In the genomic region with DNA sequence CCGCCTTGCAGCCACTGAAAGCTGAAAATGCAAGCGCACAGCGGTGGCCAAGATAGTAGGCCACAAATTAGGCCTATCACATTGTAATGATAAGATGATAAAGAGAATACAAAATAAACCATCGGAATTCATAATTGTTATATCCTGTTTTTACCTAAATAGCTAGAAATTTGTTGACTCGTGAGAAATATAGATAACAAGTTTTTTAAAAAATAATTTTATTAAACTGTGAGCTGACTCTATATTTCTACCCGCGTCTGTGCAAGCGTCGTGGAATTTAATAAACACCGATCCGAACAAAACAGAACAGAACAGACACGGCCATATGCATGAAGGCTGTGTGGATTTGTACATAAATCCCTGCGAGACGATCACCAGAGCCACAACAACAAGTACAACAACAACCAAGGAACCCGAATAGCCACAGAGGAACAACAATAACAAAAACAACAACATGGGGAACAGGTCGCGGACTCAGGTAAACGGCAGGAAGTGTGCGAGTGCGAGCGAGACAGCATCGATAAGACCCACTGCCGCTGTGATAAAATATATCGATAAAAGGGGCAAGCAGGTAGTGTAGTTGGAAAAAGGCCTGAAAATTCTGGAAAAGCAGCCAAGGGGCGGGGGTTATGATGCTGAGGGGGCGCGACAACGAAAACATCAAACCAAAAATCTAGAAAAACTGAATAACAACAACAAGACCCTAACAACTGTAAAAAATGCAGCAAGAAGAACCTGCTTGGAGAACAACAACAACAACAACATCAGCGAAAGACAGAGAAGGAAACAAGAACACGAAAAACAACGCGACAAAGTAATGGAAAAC, we compare ENCODE assay signal across 1 fruit fly cellular context.
TF ChIP-seq lines count a peak whose summit lies in the region.

No protein-coding gene starts in this region.

TF ChIP-seq in whole organism, embryonic, 481 proteins besides CTCF, POLR2A, EP300 and RAD21 (continued from another document and continues in another):
- TF ChIP-seq ken (GFP tag; IDR thresholded peaks at IDR 0.05; lab: Robert Waterston, UW) (peak; percentile 76; the same call in 2 of the 3 replicates), Pdp1 (GFP tag; optimal IDR thresholded peaks at IDR 0.05; lab: Kevin White, UChicago) (peak; percentile 67 to 79), Lim3 (GFP tag; IDR thresholded peaks at IDR 0.05; lab: Robert Waterston, UW) (no peak), ftz-f1 (GFP tag; optimal IDR thresholded peaks at IDR 0.05; lab: Kevin White, UChicago) (peak; percentile 2), luna (GFP tag; optimal IDR thresholded peaks at IDR 0.05; lab: Kevin White, UChicago) (no peak), Dip2 (GFP tag; IDR thresholded peaks at IDR 0.05; lab: Robert Waterston, UW) (no peak), sug (tag; optimal IDR thresholded peaks at IDR 0.05; lab: Kevin White, UChicago) (peak; percentile 18), Fer1 (GFP tag; optimal IDR thresholded peaks at IDR 0.05; lab: Kevin White, UChicago) (peak; percentile 72), dpn (GFP tag; optimal IDR thresholded peaks at IDR 0.05; lab: Kevin White, UChicago) (peak; percentile 51 to 80), Chrac-16 (GFP tag; optimal IDR thresholded peaks at IDR 0.05; lab: Kevin White, UChicago) (peak; percentile 81), Hr51 (GFP tag; optimal IDR thresholded peaks at IDR 0.05; lab: Kevin White, UChicago) (peak; percentile 61 to 89), CG15601 (tag; optimal IDR thresholded peaks at IDR 0.05; lab: Kevin White, UChicago) (peak; percentile 92), Trl (optimal IDR thresholded peaks at IDR 0.05; lab: Kevin White, UChicago) (no peak), Trl (GFP tag; optimal IDR thresholded peaks at IDR 0.05; lab: Kevin White, UChicago) (peak; percentile 70), al (GFP tag; IDR thresholded peaks at IDR 0.05; lab: Robert Waterston, UW) (peak; percentile 9; the same call in 1 of the 2 replicates), Atf6 (GFP tag; IDR thresholded peaks at IDR 0.05; lab: Robert Waterston, UW) (peak; percentile 76; the same call in 1 of the 2 replicates), eyg (GFP tag; optimal IDR thresholded peaks at IDR 0.05; lab: Kevin White, UChicago) (peak; percentile 53), mirr (GFP tag; optimal IDR thresholded peaks at IDR 0.05; lab: Kevin White, UChicago) (no peak), Dp (GFP tag; optimal IDR thresholded peaks at IDR 0.05; lab: Kevin White, UChicago) (no peak), gro (GFP tag; optimal IDR thresholded peaks at IDR 0.05; lab: Kevin White, UChicago) (peak; percentile 6), NC2β (GFP tag; optimal IDR thresholded peaks at IDR 0.05; lab: Kevin White, UChicago) (peak; percentile 74), so (GFP tag; IDR thresholded peaks at IDR 0.05; lab: Robert Waterston, UW) (peak; percentile 81; the same call in 2 of the 3 replicates), CG18619 (GFP tag; optimal IDR thresholded peaks at IDR 0.05; lab: Kevin White, UChicago) (peak; percentile 71), Ssrp (tag; optimal IDR thresholded peaks at IDR 0.05; lab: Kevin White, UChicago) (peak; percentile 91), nerfin-1 (tag; optimal IDR thresholded peaks at IDR 0.05; lab: Kevin White, UChicago) (peak; percentile 91), CG7963 (GFP tag; IDR thresholded peaks at IDR 0.05; lab: Robert Waterston, UW; ENCODE audit: partially characterized antibody) (no peak), CG34376 (GFP tag; optimal IDR thresholded peaks at IDR 0.05; lab: Kevin White, UChicago) (no peak), pnt (GFP tag; optimal IDR thresholded peaks at IDR 0.05; lab: Kevin White, UChicago) (peak; percentile 73), CG10274 (GFP tag; optimal IDR thresholded peaks at IDR 0.05; lab: Kevin White, UChicago) (peak; percentile 36), ems (GFP tag; optimal IDR thresholded peaks at IDR 0.05; lab: Kevin White, UChicago) (peak; percentile 54), ro (GFP tag; IDR thresholded peaks at IDR 0.05; lab: Robert Waterston, UW) (peak; percentile 58; the same call in 1 of the 2 replicates), caup (GFP tag; optimal IDR thresholded peaks at IDR 0.05; lab: Kevin White, UChicago; ENCODE audit: severe bottlenecking) (peak; percentile 50), Hr78 (GFP tag; optimal IDR thresholded peaks at IDR 0.05; lab: Kevin White, UChicago) (peak in 1 of 2 experiments; percentile 75), ind (GFP tag; optimal IDR thresholded peaks at IDR 0.05; lab: Kevin White, UChicago) (peak; percentile 71), CG11093 (GFP tag; IDR thresholded peaks at IDR 0.05; lab: Robert Waterston, UW) (peak; percentile 75), CG13775 (GFP tag; optimal IDR thresholded peaks at IDR 0.05; lab: Kevin White, UChicago) (peak; percentile 82), CG42726 (GFP tag; IDR thresholded peaks at IDR 0.05; lab: Robert Waterston, UW; ENCODE audit: partially characterized antibody) (no peak), gem (tag; optimal IDR thresholded peaks at IDR 0.05; lab: Kevin White, UChicago) (peak; percentile 93), CG32772 (GFP tag; IDR thresholded peaks at IDR 0.05; lab: Robert Waterston, UW) (peak; percentile 79), Xbp1 (GFP tag; optimal IDR thresholded peaks at IDR 0.05; lab: Kevin White, UChicago) (peak; percentile 83), CG11695 (GFP tag; IDR thresholded peaks at IDR 0.05; lab: Robert Waterston, UW) (peak; percentile 84), slp2 (GFP tag; optimal IDR thresholded peaks at IDR 0.05; lab: Kevin White, UChicago) (peak; percentile 64), kay (GFP tag; optimal IDR thresholded peaks at IDR 0.05; lab: Kevin White, UChicago) (peak; percentile 52), pzg (GFP tag; optimal IDR thresholded peaks at IDR 0.05; lab: Kevin White, UChicago) (no peak), slbo (GFP tag; IDR thresholded peaks at IDR 0.05; lab: Robert Waterston, UW) (peak; percentile 63), CG17612 (GFP tag; IDR thresholded peaks at IDR 0.05; lab: Robert Waterston, UW) (no peak), CG33213 (GFP tag; optimal IDR thresholded peaks at IDR 0.05; lab: Kevin White, UChicago) (peak; percentile 46), CG10366 (GFP tag; IDR thresholded peaks at IDR 0.05; lab: Robert Waterston, UW) (peak; percentile 71), chinmo (GFP tag; IDR thresholded peaks at IDR 0.05; lab: Robert Waterston, UW; ENCODE audit: partially characterized antibody) (no peak), ERR (GFP tag; optimal IDR thresholded peaks at IDR 0.05; lab: Kevin White, UChicago) (no peak), vfl (GFP tag; optimal IDR thresholded peaks at IDR 0.05; lab: Kevin White, UChicago) (peak; percentile 52), Vsx1 (GFP tag; optimal IDR thresholded peaks at IDR 0.05; lab: Kevin White, UChicago) (peak; percentile 70), grau (tag; optimal IDR thresholded peaks at IDR 0.05; lab: Kevin White, UChicago) (peak; percentile 88), CG31388 (GFP tag; optimal IDR thresholded peaks at IDR 0.05; lab: Kevin White, UChicago) (no peak), lab (GFP tag; optimal IDR thresholded peaks at IDR 0.05; lab: Kevin White, UChicago) (peak; percentile 74), CG10565 (GFP tag; optimal IDR thresholded peaks at IDR 0.05; lab: Kevin White, UChicago) (peak; percentile 41), salm (tag; optimal IDR thresholded peaks at IDR 0.05; lab: Kevin White, UChicago) (peak; percentile 80), Taf1 (GFP tag; IDR thresholded peaks at IDR 0.05; lab: Robert Waterston, UW) (0 out of 2 replicates have a peak, but pooled peaks have one; percentile 21), gfzf (GFP tag; optimal IDR thresholded peaks at IDR 0.05; lab: Kevin White, UChicago) (no peak), seq (GFP tag; IDR thresholded peaks at IDR 0.05; lab: Robert Waterston, UW) (no peak; the same call in 1 of the 2 replicates), gt (GFP tag; IDR thresholded peaks at IDR 0.05; lab: Robert Waterston, UW) (peak; percentile 64; the same call in 1 of the 2 replicates), bigmax (GFP tag; optimal IDR thresholded peaks at IDR 0.05; lab: Kevin White, UChicago) (no peak), CG6175 (GFP tag; IDR thresholded peaks at IDR 0.05; lab: Robert Waterston, UW) (no peak), Nf-YB (GFP tag; optimal IDR thresholded peaks at IDR 0.05; lab: Kevin White, UChicago) (peak; percentile 74), Mes4 (GFP tag; optimal IDR thresholded peaks at IDR 0.05; lab: Kevin White, UChicago) (peak; percentile 79), tgo (GFP tag; IDR thresholded peaks at IDR 0.05; lab: Robert Waterston, UW) (peak; percentile 77), CG17829 (tag; optimal IDR thresholded peaks at IDR 0.05; lab: Kevin White, UChicago) (peak; percentile 95), insv (GFP tag; optimal IDR thresholded peaks at IDR 0.05; lab: Kevin White, UChicago) (peak; percentile 7 to 29), CG2116 (GFP tag; optimal IDR thresholded peaks at IDR 0.05; lab: Kevin White, UChicago) (peak; percentile 59), Spps (tag; optimal IDR thresholded peaks at IDR 0.05; lab: Kevin White, UChicago) (peak; percentile 91), pb (GFP tag; optimal IDR thresholded peaks at IDR 0.05; lab: Kevin White, UChicago) (peak; percentile 41), Oaz (GFP tag; IDR thresholded peaks at IDR 0.05; lab: Robert Waterston, UW) (no peak), sob (GFP tag; IDR thresholded peaks at IDR 0.05; lab: Robert Waterston, UW) (peak; percentile 77; the same call in 1 of the 2 replicates), ranshi (GFP tag; IDR thresholded peaks at IDR 0.05; lab: Robert Waterston, UW) (peak; percentile 81), CG17802 (tag; optimal IDR thresholded peaks at IDR 0.05; lab: Kevin White, UChicago) (peak; percentile 52), CG14441 (GFP tag; IDR thresholded peaks at IDR 0.05; lab: Robert Waterston, UW) (peak; percentile 74), CG14014 (GFP tag; IDR thresholded peaks at IDR 0.05; lab: Robert Waterston, UW) (peak; percentile 77), tx (GFP tag; optimal IDR thresholded peaks at IDR 0.05; lab: Kevin White, UChicago) (peak; percentile 35), CG7839 (tag; optimal IDR thresholded peaks at IDR 0.05; lab: Kevin White, UChicago) (peak; percentile 91), CG11504 (tag; optimal IDR thresholded peaks at IDR 0.05; lab: Kevin White, UChicago) (peak; percentile 89), croc (GFP tag; conservative IDR thresholded peaks at IDR 0.05; lab: Robert Waterston, UW) (peak; percentile 89), Hr39 (optimal IDR thresholded peaks at IDR 0.05; lab: Kevin White, UChicago) (no peak), fru (optimal IDR thresholded peaks at IDR 0.05; lab: Kevin White, UChicago) (no peak), CG15011 (GFP tag; optimal IDR thresholded peaks at IDR 0.05; lab: Kevin White, UChicago) (peak; percentile 69), Sin3A (optimal IDR thresholded peaks at IDR 0.05; lab: Kevin White, UChicago) (no peak), Mad (GFP tag; optimal IDR thresholded peaks at IDR 0.05; lab: Kevin White, UChicago) (peak; percentile 76), Jarid2 (GFP tag; optimal IDR thresholded peaks at IDR 0.05; lab: Kevin White, UChicago) (peak; percentile 54), CG15479 (GFP tag; optimal IDR thresholded peaks at IDR 0.05; lab: Kevin White, UChicago) (peak; percentile 45), ash1 (GFP tag; optimal IDR thresholded peaks at IDR 0.05; lab: Kevin White, UChicago) (no peak), CG17385 (GFP tag; optimal IDR thresholded peaks at IDR 0.05; lab: Kevin White, UChicago) (peak; percentile 83), chif (GFP tag; optimal IDR thresholded peaks at IDR 0.05; lab: Kevin White, UChicago) (peak; percentile 76 to 88), Fer3 (tag; optimal IDR thresholded peaks at IDR 0.05; lab: Kevin White, UChicago) (peak; percentile 67), CG13624 (GFP tag; optimal IDR thresholded peaks at IDR 0.05; lab: Kevin White, UChicago) (peak; percentile 29), CG17361 (GFP tag; IDR thresholded peaks at IDR 0.05; lab: Robert Waterston, UW) (peak; percentile 90), ase (GFP tag; IDR thresholded peaks at IDR 0.05; lab: Robert Waterston, UW) (peak; percentile 78; the same call in 2 of the 3 replicates), Nf-YA (GFP tag; IDR thresholded peaks at IDR 0.05; lab: Robert Waterston, UW) (peak; percentile 62), br (optimal IDR thresholded peaks at IDR 0.05; lab: Kevin White, UChicago) (no peak), CG11560 (tag; IDR thresholded peaks at IDR 0.05; lab: Robert Waterston, UW) (peak; percentile 52; the same call in 1 of the 3 replicates), row (GFP tag; IDR thresholded peaks at IDR 0.05; lab: Robert Waterston, UW) (peak; percentile 93), ab (GFP tag; optimal IDR thresholded peaks at IDR 0.05; lab: Kevin White, UChicago) (peak; percentile 15), CG3407 (GFP tag; optimal IDR thresholded peaks at IDR 0.05; lab: Kevin White, UChicago) (peak; percentile 80), hkb (optimal IDR thresholded peaks at IDR 0.05; lab: Kevin White, UChicago) (no peak), hkb (GFP tag; IDR thresholded peaks at IDR 0.05; lab: Robert Waterston, UW) (peak; percentile 87), chn (GFP tag; optimal IDR thresholded peaks at IDR 0.05; lab: Kevin White, UChicago) (peak; percentile 79), CG8388 (GFP tag; optimal IDR thresholded peaks at IDR 0.05; lab: Kevin White, UChicago) (peak; percentile 91), sim (GFP tag; IDR thresholded peaks at IDR 0.05; lab: Robert Waterston, UW) (peak; percentile 83), CkIIα-i1 (GFP tag; IDR thresholded peaks at IDR 0.05; lab: Robert Waterston, UW) (no peak), Sox100B (GFP tag; optimal IDR thresholded peaks at IDR 0.05; lab: Kevin White, UChicago) (peak; percentile 91), CG8944 (GFP tag; optimal IDR thresholded peaks at IDR 0.05; lab: Kevin White, UChicago) (peak; percentile 68), Deaf1 (tag; optimal IDR thresholded peaks at IDR 0.05; lab: Kevin White, UChicago) (peak; percentile 65), esg (GFP tag; conservative IDR thresholded peaks at IDR 0.05; lab: Robert Waterston, UW) (peak; percentile 79), dan (GFP tag; IDR thresholded peaks at IDR 0.05; lab: Robert Waterston, UW) (peak; percentile 57; the same call in 1 of the 2 replicates), vnd (GFP tag; IDR thresholded peaks at IDR 0.05; lab: Robert Waterston, UW; ENCODE audit: partially characterized antibody) (no peak), CG12104 (GFP tag; optimal IDR thresholded peaks at IDR 0.05; lab: Kevin White, UChicago) (peak; percentile 74), CG14860 (GFP tag; IDR thresholded peaks at IDR 0.05; lab: Robert Waterston, UW; ENCODE audit: partially characterized antibody) (no peak), CG9609 (GFP tag; optimal IDR thresholded peaks at IDR 0.05; lab: Kevin White, UChicago) (peak; percentile 64), wdn (GFP tag; IDR thresholded peaks at IDR 0.05; lab: Robert Waterston, UW) (0 out of 2 replicates have a peak, but pooled peaks have one; percentile 41), CG3065 (GFP tag; optimal IDR thresholded peaks at IDR 0.05; lab: Kevin White, UChicago) (peak; percentile 64), crol (GFP tag; IDR thresholded peaks at IDR 0.05; lab: Robert Waterston, UW) (no peak; the same call in 1 of the 2 replicates)
